Worm (Caenorhabditis elegans): ENCODE measurements around the gene ZK228.3.

DNA sequence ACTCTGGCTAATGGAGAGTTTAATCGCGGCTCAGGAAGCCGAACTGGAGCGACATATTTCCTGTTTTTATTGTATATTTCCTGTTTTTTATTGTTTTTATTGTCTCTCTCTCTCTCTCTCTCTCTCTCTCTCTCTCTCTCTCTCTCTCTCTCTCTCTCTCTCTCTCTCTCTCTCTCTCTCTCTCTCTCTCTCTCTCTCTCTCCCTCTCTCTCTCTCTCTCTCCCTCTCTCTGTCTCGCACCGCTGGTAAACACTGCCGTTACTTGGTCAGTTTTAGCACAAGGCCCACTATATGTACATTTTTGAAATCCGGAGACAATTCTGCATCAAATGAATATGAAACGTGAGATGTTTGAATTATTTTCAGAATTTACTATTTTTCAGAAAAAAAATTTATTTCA is 30.2 kb downstream of the ZK228.3 start:
- TF ChIP-seq nhr-11 (tag; optimal IDR thresholded peaks at IDR 0.05): no peak
- no peak for TF ChIP-seq fos-1 (tag; optimal IDR thresholded peaks at IDR 0.05)
- no peak for TF ChIP-seq ama-1 (optimal IDR thresholded peaks at IDR 0.05)
- TF ChIP-seq tbx-2 (tag; optimal IDR thresholded peaks at IDR 0.05): no peak
- no peak for TF ChIP-seq pha-4 (tag; optimal IDR thresholded peaks at IDR 0.05)
- TF ChIP-seq skn-1 (tag; optimal IDR thresholded peaks at IDR 0.05): no peak
- TF ChIP-seq lin-39 (tag; optimal IDR thresholded peaks at IDR 0.05): no peak
- TF ChIP-seq nhr-28 (tag; optimal IDR thresholded peaks at IDR 0.05): no peak
- no peak for TF ChIP-seq ztf-11 (tag; optimal IDR thresholded peaks at IDR 0.05)
